Fruit fly (Drosophila melanogaster) whole organism, adult: ENCODE measurements around the gene Rpp14b.
A peak's percentile ranks its signal among the peaks of the same experiment; 100 is the strongest.

Experiments used
- CG11617 ChIP-seq: fragments of 200-800 bp; sonication (Bioruptor generic); optimal IDR thresholded peaks from 2 replicates; lab custom pipeline; 2017; ENCODE audit warnings: mild to moderate bottlenecking, missing biosample characterization, missing genetic modification reagents, missing genetic modification characterization
- CG12768 ChIP-seq: fragments of 200-800 bp; sonication (Bioruptor generic); optimal IDR thresholded peaks from 2 replicates; lab custom pipeline; 2017; ENCODE audit warnings: missing biosample characterization, missing genetic modification characterization, mild to moderate bottlenecking, moderate library complexity, missing genetic modification reagents
- CG14711 ChIP-seq: fragments of 200-800 bp; sonication (Bioruptor generic); optimal IDR thresholded peaks from 2 replicates; lab custom pipeline; 2018; ENCODE audit warnings: missing biosample characterization, mild to moderate bottlenecking, missing genetic modification characterization, moderate library complexity
- CG1620 ChIP-seq: fragments of 200-800 bp; sonication (Bioruptor generic); optimal IDR thresholded peaks from 2 replicates; lab custom pipeline; 2016; ENCODE audit warnings: missing biosample characterization, missing genetic modification characterization
- CG33017 ChIP-seq: fragments of 200-800 bp; sonication (Bioruptor generic); optimal IDR thresholded peaks from 2 replicates; lab custom pipeline; 2018; ENCODE audit warnings: missing biosample characterization, mild to moderate bottlenecking, missing genetic modification characterization, moderate library complexity
- CG5204 ChIP-seq: fragments of 200-800 bp; sonication (Bioruptor generic); optimal IDR thresholded peaks from 2 replicates; lab custom pipeline; 2016; ENCODE audit warnings: missing biosample characterization, missing genetic modification characterization
- CG7045 ChIP-seq: fragments of 200-800 bp; sonication (Bioruptor generic); optimal IDR thresholded peaks from 2 replicates; lab custom pipeline; 2017; ENCODE audit warnings: missing biosample characterization, mild to moderate bottlenecking, missing genetic modification characterization
- CG7101 ChIP-seq: fragments of 200-800 bp; sonication (Bioruptor generic); optimal IDR thresholded peaks from 2 replicates; lab custom pipeline; 2018; ENCODE audit warnings: missing biosample characterization, mild to moderate bottlenecking, missing genetic modification characterization, moderate library complexity
- Clk ChIP-seq: fragments of 200-800 bp; sonication (Bioruptor generic); optimal IDR thresholded peaks from 2 replicates; lab custom pipeline; 2017; ENCODE audit warnings: missing biosample characterization, missing genetic modification characterization
- Crg-1 ChIP-seq: fragments of 200-800 bp; sonication (Bioruptor generic); optimal IDR thresholded peaks from 2 replicates; lab custom pipeline; 2016; ENCODE audit warnings: missing biosample characterization, missing genetic modification characterization
- Hr96 ChIP-seq: fragments of 200-800 bp; sonication (Bioruptor generic); optimal IDR thresholded peaks from 2 replicates; lab custom pipeline; 2016; ENCODE audit warnings: missing biosample characterization, missing genetic modification characterization
- Mnt ChIP-seq: fragments of 200-800 bp; sonication (Bioruptor generic); optimal IDR thresholded peaks from 2 replicates; lab custom pipeline; 2016; ENCODE audit warnings: missing biosample characterization, mild to moderate bottlenecking, missing genetic modification characterization
- bab1 ChIP-seq: fragments of 200-800 bp; sonication (Bioruptor generic); optimal IDR thresholded peaks from 3 replicates; lab custom pipeline; 2019; ENCODE audit warnings: missing biosample characterization, mild to moderate bottlenecking, missing genetic modification characterization, moderate library complexity
- cic ChIP-seq: fragments of 200-800 bp; sonication (Bioruptor generic); optimal IDR thresholded peaks from 2 replicates; lab custom pipeline; 2017; ENCODE audit warnings: missing biosample characterization, mild to moderate bottlenecking, missing genetic modification characterization, moderate library complexity
- cnc ChIP-seq, 2 experiments: fragments of >200 bp; optimal IDR thresholded peaks; 2 replicates each; lab custom pipeline; 2017
- kay ChIP-seq: fragments of 200-800 bp; sonication (Bioruptor generic); peaks from one replicate; lab custom pipeline; 2016; ENCODE audit warnings: missing biosample characterization, missing genetic modification characterization, borderline replicate concordance
- ovo ChIP-seq: fragments of 200-800 bp; sonication (Bioruptor generic); optimal IDR thresholded peaks from 2 replicates; lab custom pipeline; 2016; ENCODE audit warnings: missing biosample characterization, missing genetic modification characterization
- pad ChIP-seq: fragments of 200-800 bp; sonication (Bioruptor generic); optimal IDR thresholded peaks from 3 replicates; lab custom pipeline; 2017; ENCODE audit warnings: missing biosample characterization, missing genetic modification characterization, mild to moderate bottlenecking, moderate library complexity, missing genetic modification reagents
- tj ChIP-seq: fragments of 200-800 bp; sonication (Bioruptor generic); optimal IDR thresholded peaks from 3 replicates; lab custom pipeline; 2017; ENCODE audit warnings: missing biosample characterization, mild to moderate bottlenecking, missing genetic modification characterization, moderate library complexity
- toe ChIP-seq: fragments of 200-800 bp; sonication (Bioruptor generic); optimal IDR thresholded peaks from 2 replicates; lab custom pipeline; 2016; ENCODE audit warnings: missing biosample characterization, missing genetic modification characterization

The Rpp14b gene

dm6 chr3R:30071827-30072226, 16.1 kb downstream of the Rpp14b start:
- TF ChIP-seq Clk (GFP tag; lab: Kevin White, UChicago) (no peak), bab1 (GFP tag; lab: Kevin White, UChicago) (no peak), Crg-1 (GFP tag; lab: Kevin White, UChicago) (no peak)

- TF ChIP-seq CG7045 (GFP tag; lab: Kevin White, UChicago) (no peak), CG5204 (no peak), toe (GFP tag; lab: Kevin White, UChicago) (no peak), tj (GFP tag; lab: Kevin White, UChicago) (no peak), Crg-1 (GFP tag; lab: Kevin White, UChicago) (no peak), Mnt (no peak), cic (GFP tag; lab: Kevin White, UChicago) (no peak), bab1 (GFP tag; lab: Kevin White, UChicago) (no peak), ovo (GFP tag; lab: Kevin White, UChicago) (no peak), pad (no peak), CG11617 (no peak), CG14711 (tag; lab: Kevin White, UChicago) (no peak), Clk (GFP tag; lab: Kevin White, UChicago) (no peak), Hr96 (GFP tag; lab: Kevin White, UChicago) (no peak), CG1620 (GFP tag; lab: Kevin White, UChicago) (no peak), CG7101 (tag; lab: Kevin White, UChicago) (no peak), cnc (optimal IDR thresholded peaks at IDR 0.05; lab: Kevin White, UChicago) (no peak)
Observed at dm6 chr3R:30076088-30076487, 20.3 kb downstream of the Rpp14b start.

dm6 chr3R:30083215-30083614, 27.5 kb downstream of the Rpp14b start:
- peak; percentile 20 for TF ChIP-seq CG5204
- TF ChIP-seq CG14711 (tag; lab: Kevin White, UChicago): peak; percentile 12
- peak; percentile 3 for TF ChIP-seq CG7045 (GFP tag; lab: Kevin White, UChicago)
- TF ChIP-seq CG1620 (GFP tag; lab: Kevin White, UChicago): no peak

- TF ChIP-seq CG11617 (peak; percentile 32), CG5204 (peak; percentile 66), CG7045 (GFP tag; lab: Kevin White, UChicago) (peak; percentile 56), cic (GFP tag; lab: Kevin White, UChicago) (peak; percentile 18), ovo (GFP tag; lab: Kevin White, UChicago) (no peak), Clk (GFP tag; lab: Kevin White, UChicago) (no peak), toe (GFP tag; lab: Kevin White, UChicago) (peak; percentile 20), CG7101 (tag; lab: Kevin White, UChicago) (peak; percentile 35), kay (GFP tag; lab: Kevin White, UChicago) (peak; percentile 64)
Observed at dm6 chr3R:30084137-30084536, 28.4 kb downstream of the Rpp14b start.

dm6 chr3R:30090261-30091006, 34.7 kb downstream of the Rpp14b start:
- no peak for TF ChIP-seq cic (GFP tag; lab: Kevin White, UChicago)
- no peak for TF ChIP-seq CG11617
- TF ChIP-seq cnc (optimal IDR thresholded peaks at IDR 0.05; lab: Kevin White, UChicago): no peak
- peak; percentile 21 for TF ChIP-seq CG7045 (GFP tag; lab: Kevin White, UChicago)
- TF ChIP-seq CG7101 (tag; lab: Kevin White, UChicago): no peak

dm6 chr3R:30091795-30092699, 36.3 kb downstream of the Rpp14b start:
- no peak for TF ChIP-seq pad
- no peak for TF ChIP-seq CG12768 (GFP tag; lab: Kevin White, UChicago)
- no peak for TF ChIP-seq Clk (GFP tag; lab: Kevin White, UChicago)
- no peak for TF ChIP-seq cic (GFP tag; lab: Kevin White, UChicago)
- peak; percentile 54 for TF ChIP-seq kay (GFP tag; lab: Kevin White, UChicago)

dm6 chr3R:30092700-30093044, 36.9 kb downstream of the Rpp14b start:
- TF ChIP-seq kay (GFP tag; lab: Kevin White, UChicago) (no peak), bab1 (GFP tag; lab: Kevin White, UChicago) (no peak), cnc (optimal IDR thresholded peaks at IDR 0.05; lab: Kevin White, UChicago) (no peak), Hr96 (GFP tag; lab: Kevin White, UChicago) (no peak), CG33017 (tag; lab: Kevin White, UChicago) (no peak), ovo (GFP tag; lab: Kevin White, UChicago) (no peak), CG7045 (GFP tag; lab: Kevin White, UChicago) (no peak)
